Worm (Caenorhabditis elegans) whole organism, late embryonic: ENCODE data around the gene C49A9.6.

ENCODE experiments used
- Y22D7AL.16 ChIP-seq: sonication (generic microtip); optimal IDR thresholded peaks from 2 replicates; lab custom pipeline; 2016; ENCODE audit warnings: missing genetic modification characterization, missing compliant biosample characterization
- ama-1 ChIP-seq: fragments of 150-350 bp; optimal IDR thresholded peaks from 2 replicates; lab custom pipeline; 2014
- ceh-18 ChIP-seq: sonication (generic microtip); optimal IDR thresholded peaks from 2 replicates; lab custom pipeline; 2016; ENCODE audit warnings: missing genetic modification characterization, missing compliant biosample characterization
- dmd-4 ChIP-seq: sonication (generic microtip); optimal IDR thresholded peaks from 2 replicates; lab custom pipeline; 2016; ENCODE audit warnings: borderline replicate concordance, missing genetic modification characterization, missing compliant biosample characterization
- hlh-8 ChIP-seq: sonication (generic microtip); optimal IDR thresholded peaks from 2 replicates; lab custom pipeline; 2016; ENCODE audit warnings: missing genotype, missing genetic modification characterization, missing compliant biosample characterization
- lim-6 ChIP-seq: sonication (generic microtip); optimal IDR thresholded peaks from 2 replicates; lab custom pipeline; 2016; ENCODE audit warnings: missing genetic modification characterization, missing compliant biosample characterization
- nhr-11 ChIP-seq: fragments of 150-350 bp; optimal IDR thresholded peaks from 2 replicates; lab custom pipeline; 2014; ENCODE audit warnings: missing biosample characterization, missing genetic modification characterization
- nhr-232 ChIP-seq: sonication (generic microtip); optimal IDR thresholded peaks from 2 replicates; lab custom pipeline; 2016; ENCODE audit warnings: missing genetic modification characterization, missing compliant biosample characterization
- pax-1 ChIP-seq: fragments of 150-350 bp; optimal IDR thresholded peaks from 2 replicates; lab custom pipeline; 2014; ENCODE audit warnings: missing biosample characterization, missing genetic modification characterization
- syd-9 ChIP-seq: sonication (generic microtip); optimal IDR thresholded peaks from 2 replicates; lab custom pipeline; 2016; ENCODE audit warnings: mild to moderate bottlenecking, missing genetic modification characterization, moderate library complexity, missing compliant biosample characterization
- tbx-2 ChIP-seq: sonication (generic microtip); optimal IDR thresholded peaks from 2 replicates; lab custom pipeline; 2016; ENCODE audit warnings: missing genetic modification characterization, missing compliant biosample characterization
- unc-3 ChIP-seq, 2 experiments: fragments of 200-800 bp in 1 of 2; sonication (Bioruptor generic) in 1 of 2; sonication (generic microtip) in 1 of 2; conservative IDR thresholded peaks in 1 of 2; optimal IDR thresholded peaks in 1 of 2; 2 replicates each; pipeline versions ENCODE4 v1.3.6 to Lab custom; 2016 to 2022; ENCODE audit warnings: missing compliant biosample characterization in 2 of 2, missing genetic modification characterization in 2 of 2, missing genetic modification reagents in 1 of 2

ce11 chrIV:6221878-6222277, 11.1 kb downstream of the C49A9.6 start, which contains the start of gene C49A9.3:
- TF ChIP-seq unc-3 (GFP tag; conservative IDR thresholded peaks at IDR 0.05; lab: Robert Waterston, UW) = no peak
- no peak for TF ChIP-seq unc-3 (tag; optimal IDR thresholded peaks at IDR 0.05; lab: Kevin White, UChicago)
- no peak for TF ChIP-seq Y22D7AL.16 (tag; lab: Kevin White, UChicago)
- no peak for TF ChIP-seq nhr-11 (tag; lab: Kevin White, UChicago)
- no peak for TF ChIP-seq nhr-232 (tag; lab: Kevin White, UChicago)
- no peak for TF ChIP-seq hlh-8 (tag; lab: Kevin White, UChicago)
- TF ChIP-seq pax-1 (tag; lab: Kevin White, UChicago) = no peak
- TF ChIP-seq lim-6 (tag; lab: Kevin White, UChicago) = no peak
- TF ChIP-seq tbx-2 (tag; lab: Kevin White, UChicago) = no peak
- no peak for TF ChIP-seq syd-9 (tag; lab: Kevin White, UChicago)
- no peak for TF ChIP-seq ceh-18 (tag; lab: Kevin White, UChicago)
- no peak for TF ChIP-seq ama-1 (lab: Kevin White, UChicago)
- no peak for TF ChIP-seq dmd-4 (tag; lab: Kevin White, UChicago)
